Fruit fly (Drosophila melanogaster) whole organism: ENCODE results near the gene CG42374.

ENCODE experiments used
- CG8478 ChIP-seq: fragments of >200 bp; optimal IDR thresholded peaks from 2 replicates; lab custom pipeline; 2018; ENCODE audit warnings: inconsistent platforms
- Dll ChIP-seq: fragments of >200 bp; optimal IDR thresholded peaks from 2 replicates; lab custom pipeline; 2017
- psq ChIP-seq: fragments of >200 bp; optimal IDR thresholded peaks from 2 replicates; lab custom pipeline; 2017
- usp ChIP-seq: fragments of >200 bp; optimal IDR thresholded peaks from 2 replicates; lab custom pipeline; 2017; ENCODE audit warnings: missing biosample characterization, missing genetic modification characterization, mixed read lengths

DNA sequence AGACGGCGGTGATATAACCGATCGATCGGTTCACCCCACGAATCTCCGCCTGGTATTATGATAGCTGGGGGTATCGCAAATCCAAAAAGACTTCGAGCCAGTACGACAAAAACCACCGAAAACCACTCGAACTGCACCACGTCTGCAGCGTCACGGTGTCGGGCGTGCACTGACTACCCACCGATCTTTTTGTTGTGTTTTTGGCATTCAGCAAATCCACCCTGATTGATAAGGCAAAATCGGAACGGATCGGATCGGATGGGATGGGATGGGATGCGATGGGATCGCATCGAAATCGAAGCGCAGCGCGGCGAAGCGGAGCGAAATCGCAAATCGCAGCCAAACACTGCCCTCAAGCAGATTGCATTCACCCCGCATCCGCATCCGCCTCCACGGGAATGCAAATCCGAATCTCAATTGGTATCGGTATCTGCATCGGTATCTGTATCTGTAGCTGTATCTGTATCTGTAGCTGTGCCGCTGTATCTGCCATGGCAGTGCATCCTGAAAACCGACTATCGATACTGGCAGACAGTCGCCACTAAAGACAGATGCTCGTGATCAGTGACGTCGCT, 24.9 kb downstream of the CG42374 start:
- TF ChIP-seq psq (lab: Kevin White, UChicago) (no peak), CG8478 (lab: Kevin White, UChicago) (no peak), usp (GFP tag; lab: Kevin White, UChicago) (no peak), Dll (lab: Kevin White, UChicago) (no peak)
